Worm (Caenorhabditis elegans) whole organism, young adult: ENCODE results near the gene cdf-1.

Experiments
- B0035.1 ChIP-seq: sonication (generic microtip); optimal IDR thresholded peaks from 2 replicates; lab custom pipeline; 2016; ENCODE audit warnings: missing genetic modification characterization, mild to moderate bottlenecking, missing compliant biosample characterization, missing genotype, missing genetic modification reagents
- C06A6.2 ChIP-seq: fragments of 200-800 bp; sonication (Bioruptor generic); conservative IDR thresholded peaks from 2 replicates; pipeline ENCODE4 v1.3.6; 2022; ENCODE audit warnings: missing genetic modification characterization, missing compliant biosample characterization
- C17E4.6 ChIP-seq: fragments of 200-800 bp; sonication (Bioruptor generic); IDR thresholded peaks from 2 replicates; pipeline ENCODE4 v1.3.6; 2022; ENCODE audit warnings: missing genetic modification reagents, missing genetic modification characterization, missing compliant biosample characterization
- F22D6.2 ChIP-seq: sonication (generic microtip); optimal IDR thresholded peaks from 2 replicates; lab custom pipeline; 2016; ENCODE audit warnings: mild to moderate bottlenecking, missing genetic modification characterization, missing compliant biosample characterization
- F23B12.7 ChIP-seq: sonication (generic microtip); optimal IDR thresholded peaks from 2 replicates; lab custom pipeline; 2017; ENCODE audit warnings: missing genetic modification characterization, mild to moderate bottlenecking, missing compliant biosample characterization, antibody characterized with exemption, moderate library complexity; ENCODE audit not compliant: insufficient read depth
- F37B4.10 ChIP-seq: fragments of 200-800 bp; sonication (Bioruptor generic); IDR thresholded peaks from 2 replicates; pipeline ENCODE4 v1.3.6; 2022; ENCODE audit warnings: missing genetic modification characterization, missing compliant biosample characterization
- F39B2.1 ChIP-seq: fragments of 200-800 bp; sonication (Bioruptor generic); IDR thresholded peaks from 2 replicates; pipeline ENCODE4 v1.3.6; 2022; ENCODE audit warnings: missing genetic modification reagents, missing genetic modification characterization, missing compliant biosample characterization
- F52B5.7 ChIP-seq: sonication (generic microtip); optimal IDR thresholded peaks from 2 replicates; lab custom pipeline; 2016; ENCODE audit warnings: mild to moderate bottlenecking, missing genetic modification characterization, missing compliant biosample characterization
- K11D2.4 ChIP-seq: fragments of 200-800 bp; sonication (Bioruptor generic); IDR thresholded peaks from 2 replicates; pipeline ENCODE4 v1.3.6; 2022; ENCODE audit warnings: missing genetic modification reagents, missing genetic modification characterization, missing compliant biosample characterization
- ZK185.1 ChIP-seq: sonication (generic microtip); optimal IDR thresholded peaks from 2 replicates; lab custom pipeline; 2016; ENCODE audit warnings: mild to moderate bottlenecking, missing genetic modification characterization, missing compliant biosample characterization; ENCODE audit not compliant: poor library complexity, severe bottlenecking
- akir-1 ChIP-seq: fragments of 200-800 bp; sonication (Bioruptor generic); optimal IDR thresholded peaks from 2 replicates; lab custom pipeline; 2018; ENCODE audit warnings: mild to moderate bottlenecking, missing genetic modification characterization, moderate library complexity, missing compliant biosample characterization
- atf-7 ChIP-seq: sonication (generic microtip); optimal IDR thresholded peaks from 2 replicates; lab custom pipeline; 2017; ENCODE audit warnings: mild to moderate bottlenecking, missing genetic modification characterization, missing compliant biosample characterization
- attf-5 ChIP-seq: fragments of 200-800 bp; sonication (Bioruptor generic); optimal IDR thresholded peaks from 2 replicates; lab custom pipeline; 2018; ENCODE audit warnings: mild to moderate bottlenecking, missing genetic modification characterization, missing compliant biosample characterization
- bed-1 ChIP-seq: fragments of 200-800 bp; sonication (Bioruptor generic); IDR thresholded peaks from 2 replicates; pipeline ENCODE4 v1.3.6; 2022; ENCODE audit warnings: missing genetic modification reagents, missing genetic modification characterization, missing compliant biosample characterization
- cebp-1 ChIP-seq, 2 experiments: fragments of 200-800 bp in 1 of 2; sonication (Bioruptor generic) in 1 of 2; sonication (generic microtip) in 1 of 2; IDR thresholded peaks in 1 of 2; optimal IDR thresholded peaks in 1 of 2; 2 replicates each; pipeline versions ENCODE4 v1.3.6 to Lab custom; 2017 to 2022; ENCODE audit warnings: missing compliant biosample characterization in 2 of 2, missing genetic modification characterization in 2 of 2, mild to moderate bottlenecking in 1 of 2, missing genetic modification reagents in 1 of 2, moderate library complexity in 1 of 2
- ceh-27 ChIP-seq: fragments of 200-800 bp; sonication (Bioruptor generic); optimal IDR thresholded peaks from 2 replicates; lab custom pipeline; 2018; ENCODE audit warnings: mild to moderate bottlenecking, missing genetic modification characterization, moderate library complexity, missing compliant biosample characterization
- ceh-40 ChIP-seq: fragments of 200-800 bp; sonication (Bioruptor generic); IDR thresholded peaks from 2 replicates; pipeline ENCODE4 v1.3.6; 2022; ENCODE audit warnings: missing genetic modification characterization, missing compliant biosample characterization
- ceh-91 ChIP-seq: fragments of 200-800 bp; sonication (Bioruptor generic); IDR thresholded peaks from 2 replicates; pipeline ENCODE4 v1.3.6; 2022; ENCODE audit warnings: missing genetic modification reagents, missing genetic modification characterization, missing compliant biosample characterization
- chd-7 ChIP-seq: sonication (generic microtip); optimal IDR thresholded peaks from 2 replicates; lab custom pipeline; 2016; ENCODE audit warnings: mild to moderate bottlenecking, missing genetic modification characterization, moderate library complexity, missing compliant biosample characterization
- dpl-1 ChIP-seq: fragments of 150-350 bp; optimal IDR thresholded peaks from 2 replicates; lab custom pipeline; 2014; ENCODE audit warnings: missing biosample characterization, missing genetic modification reagents, missing genetic modification characterization
- efl-1 ChIP-seq: fragments of 150-350 bp; optimal IDR thresholded peaks from 2 replicates; lab custom pipeline; 2014; ENCODE audit warnings: missing biosample characterization, missing genetic modification reagents, missing genetic modification characterization
- egl-18 ChIP-seq: fragments of 200-800 bp; sonication (Bioruptor generic); IDR thresholded peaks from 2 replicates; pipeline ENCODE4 v1.3.6; 2022; ENCODE audit warnings: missing genetic modification reagents, missing genetic modification characterization, missing compliant biosample characterization
- egl-44 ChIP-seq: fragments of 200-800 bp; sonication (Bioruptor generic); IDR thresholded peaks from 2 replicates; pipeline ENCODE4 v1.3.6; 2022; ENCODE audit warnings: missing genetic modification reagents, missing genetic modification characterization, missing compliant biosample characterization
- ekl-4 ChIP-seq: fragments of 200-800 bp; sonication (Bioruptor generic); IDR thresholded peaks from 2 replicates; pipeline ENCODE4 v1.3.6; 2022; ENCODE audit warnings: missing genetic modification reagents, missing genetic modification characterization, missing compliant biosample characterization
- hlh-12 ChIP-seq: sonication (generic microtip); optimal IDR thresholded peaks from 2 replicates; lab custom pipeline; 2016; ENCODE audit warnings: missing genetic modification characterization, missing compliant biosample characterization
- hlh-26 ChIP-seq: fragments of 200-800 bp; sonication (Bioruptor generic); conservative IDR thresholded peaks from 2 replicates; pipeline ENCODE4 v1.3.6; 2022; ENCODE audit warnings: missing genetic modification reagents, missing genetic modification characterization, missing compliant biosample characterization
- hrde-1 ChIP-seq: sonication (generic microtip); optimal IDR thresholded peaks from 2 replicates; lab custom pipeline; 2016; ENCODE audit warnings: missing genetic modification characterization, mild to moderate bottlenecking, missing compliant biosample characterization, moderate library complexity, missing genotype, missing genetic modification reagents, borderline replicate concordance
- let-607 ChIP-seq, 2 experiments: fragments of 200-800 bp in 1 of 2; sonication (Bioruptor generic) in 1 of 2; sonication (generic microtip) in 1 of 2; optimal IDR thresholded peaks; 2 replicates each; lab custom pipeline; 2016 to 2018; ENCODE audit warnings: mild to moderate bottlenecking in 2 of 2, missing compliant biosample characterization in 2 of 2, missing genetic modification characterization in 2 of 2, moderate library complexity in 2 of 2, missing genotype in 1 of 2
- lin-26 ChIP-seq: fragments of 200-800 bp; sonication (Bioruptor generic); IDR thresholded peaks from 2 replicates; pipeline ENCODE4 v1.3.6; 2022; ENCODE audit warnings: missing genetic modification reagents, missing genetic modification characterization, missing compliant biosample characterization
- lsl-1 ChIP-seq: fragments of 200-800 bp; sonication (Bioruptor generic); optimal IDR thresholded peaks from 2 replicates; lab custom pipeline; 2018; ENCODE audit warnings: mild to moderate bottlenecking, missing genetic modification characterization, moderate library complexity, missing compliant biosample characterization
- madf-10 ChIP-seq: sonication (generic microtip); optimal IDR thresholded peaks from 2 replicates; lab custom pipeline; 2016; ENCODE audit warnings: mild to moderate bottlenecking, missing genetic modification characterization, missing compliant biosample characterization
- madf-3 ChIP-seq: fragments of 200-800 bp; sonication (Bioruptor generic); IDR thresholded peaks from 2 replicates; pipeline ENCODE4 v1.3.6; 2022; ENCODE audit warnings: missing genetic modification reagents, missing genetic modification characterization, missing compliant biosample characterization
- nfyb-1 ChIP-seq: fragments of 200-800 bp; sonication (Bioruptor generic); IDR thresholded peaks from 2 replicates; pipeline ENCODE4 v1.3.6; 2022; ENCODE audit warnings: missing genetic modification reagents, missing genetic modification characterization, missing compliant biosample characterization
- nhr-120 ChIP-seq: fragments of 200-800 bp; sonication (Bioruptor generic); IDR thresholded peaks from 2 replicates; pipeline ENCODE4 v1.3.6; 2022; ENCODE audit warnings: missing genetic modification characterization, missing compliant biosample characterization
- nhr-80 ChIP-seq: sonication (generic microtip); optimal IDR thresholded peaks from 2 replicates; lab custom pipeline; 2016; ENCODE audit warnings: missing genetic modification characterization, missing compliant biosample characterization
- nhr-90 ChIP-seq: sonication (generic microtip); optimal IDR thresholded peaks from 2 replicates; lab custom pipeline; 2016; ENCODE audit warnings: missing genotype, mild to moderate bottlenecking, missing genetic modification characterization, missing compliant biosample characterization
- pha-4 ChIP-seq: fragments of 150-350 bp; sonication (generic microtip); optimal IDR thresholded peaks from 2 replicates; lab custom pipeline; 2014; ENCODE audit warnings: missing biosample characterization, missing genetic modification reagents, missing genetic modification characterization
- sea-2 ChIP-seq: fragments of 200-800 bp; sonication (Bioruptor generic); IDR thresholded peaks from 2 replicates; pipeline ENCODE4 v1.3.6; 2022; ENCODE audit warnings: missing genetic modification characterization, missing compliant biosample characterization
- snpc-1.3 ChIP-seq: sonication (generic microtip); optimal IDR thresholded peaks from 2 replicates; lab custom pipeline; 2017; ENCODE audit warnings: missing genetic modification characterization, mild to moderate bottlenecking, missing compliant biosample characterization, antibody characterized with exemption, moderate library complexity, missing genotype, missing genetic modification reagents; ENCODE audit not compliant: insufficient read depth
- tbp1 ChIP-seq: fragments of 200-800 bp; sonication (Bioruptor generic); optimal IDR thresholded peaks from 2 replicates; lab custom pipeline; 2018; ENCODE audit warnings: mild to moderate bottlenecking, missing genetic modification characterization, missing compliant biosample characterization
- tlf-1 ChIP-seq: fragments of 200-800 bp; sonication (Bioruptor generic); optimal IDR thresholded peaks from 2 replicates; lab custom pipeline; 2018; ENCODE audit warnings: mild to moderate bottlenecking, missing genetic modification characterization, missing compliant biosample characterization
- unc-62 ChIP-seq: fragments of 150-350 bp; optimal IDR thresholded peaks from 2 replicates; lab custom pipeline; 2014; ENCODE audit warnings: missing biosample characterization, missing genetic modification reagents, missing genetic modification characterization
- xnd-1 ChIP-seq: sonication (generic microtip); optimal IDR thresholded peaks from 2 replicates; lab custom pipeline; 2016; ENCODE audit warnings: missing genotype, missing genetic modification reagents, missing genetic modification characterization, missing compliant biosample characterization
- zfh-2 ChIP-seq: fragments of 200-800 bp; sonication (Bioruptor generic); conservative IDR thresholded peaks from 2 replicates; pipeline ENCODE4 v1.3.6; 2022; ENCODE audit warnings: missing genetic modification reagents, missing genetic modification characterization, missing compliant biosample characterization
- ztf-18 ChIP-seq: sonication (generic microtip); optimal IDR thresholded peaks from 2 replicates; lab custom pipeline; 2016; ENCODE audit warnings: missing genotype, mild to moderate bottlenecking, missing genetic modification characterization, missing compliant biosample characterization
- ztf-22 ChIP-seq: fragments of 200-800 bp; sonication (Bioruptor generic); optimal IDR thresholded peaks from 2 replicates; lab custom pipeline; 2018; ENCODE audit warnings: mild to moderate bottlenecking, missing genetic modification characterization, moderate library complexity, missing compliant biosample characterization
- ztf-28 ChIP-seq: fragments of 200-800 bp; sonication (Bioruptor generic); IDR thresholded peaks from 2 replicates; pipeline ENCODE4 v1.3.6; 2022; ENCODE audit warnings: missing genetic modification reagents, missing genetic modification characterization, missing compliant biosample characterization
- ztf-3 ChIP-seq: fragments of 200-800 bp; sonication (Bioruptor generic); optimal IDR thresholded peaks from 2 replicates; lab custom pipeline; 2018; ENCODE audit warnings: mild to moderate bottlenecking, missing genetic modification characterization, missing compliant biosample characterization

Gene cdf-1

DNA sequence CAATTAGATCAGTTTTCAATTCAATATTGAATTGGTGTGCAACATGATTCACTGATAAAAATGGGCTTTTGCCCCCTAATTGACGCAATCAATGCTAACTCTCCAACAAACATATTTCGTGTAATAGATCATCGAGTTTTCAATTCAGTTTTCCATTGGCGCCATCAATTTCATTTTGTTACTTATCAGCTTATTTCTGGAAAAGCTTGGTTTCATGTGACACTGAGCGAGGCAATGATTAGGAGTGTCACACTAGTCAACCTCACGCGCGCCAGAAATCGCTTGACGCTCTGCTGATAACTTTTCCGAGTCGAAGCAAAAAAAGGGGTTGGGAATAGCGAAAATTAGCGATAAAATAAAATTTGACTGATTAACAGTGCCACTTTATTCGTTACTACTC lies 13.6 kb upstream of the cdf-1 start, which contains the start of gene ets-4:
TSS of gene ets-4 (plus strand) at position 347 of the 400 bp plus-strand sequence.
- no peak for TF ChIP-seq B0035.1 (tag; lab: Kevin White, UChicago)
- TF ChIP-seq let-607 (tag; optimal IDR thresholded peaks at IDR 0.05; lab: Kevin White, UChicago) = peak; percentile 79 to 80
- no peak for TF ChIP-seq dpl-1 (GFP tag; lab: Kevin White, UChicago)
- TF ChIP-seq ekl-4 = no peak
- TF ChIP-seq unc-62 (GFP tag; lab: Kevin White, UChicago) = peak; percentile 70
- no peak for TF ChIP-seq ceh-91 (GFP tag; lab: Robert Waterston, UW)
- TF ChIP-seq hlh-26 (GFP tag; lab: Robert Waterston, UW) = no peak
- no peak for TF ChIP-seq F52B5.7 (tag; lab: Kevin White, UChicago)
- TF ChIP-seq F37B4.10 (GFP tag; lab: Robert Waterston, UW) = 0 out of 2 replicates have a peak, but pooled peaks have one; percentile 18
- no peak for TF ChIP-seq C17E4.6 (GFP tag; lab: Robert Waterston, UW)
- no peak for TF ChIP-seq madf-10 (tag; lab: Kevin White, UChicago)
- TF ChIP-seq ztf-3 (GFP tag; lab: Kevin White, UChicago) = no peak
- no peak for TF ChIP-seq C06A6.2 (GFP tag; lab: Robert Waterston, UW)
- TF ChIP-seq chd-7 = no peak
- TF ChIP-seq F39B2.1 (GFP tag; lab: Robert Waterston, UW) = no peak
- no peak for TF ChIP-seq ceh-40 (GFP tag; lab: Robert Waterston, UW)
- no peak for TF ChIP-seq F22D6.2 (tag; lab: Kevin White, UChicago)
- no peak for TF ChIP-seq attf-5
- no peak for TF ChIP-seq atf-7 (tag; lab: Kevin White, UChicago)
- no peak for TF ChIP-seq akir-1 (GFP tag; lab: Kevin White, UChicago)
- TF ChIP-seq ztf-22 (GFP tag; lab: Kevin White, UChicago) = peak; percentile 41
- TF ChIP-seq sea-2 (GFP tag; lab: Robert Waterston, UW) = no peak
- TF ChIP-seq tlf-1 (GFP tag; lab: Kevin White, UChicago) = peak; percentile 47
- TF ChIP-seq F23B12.7 (tag; lab: Kevin White, UChicago) = no peak
- no peak for TF ChIP-seq nfyb-1 (GFP tag; lab: Robert Waterston, UW)
- no peak for TF ChIP-seq madf-3 (GFP tag; lab: Robert Waterston, UW)
- peak; percentile 96 for TF ChIP-seq nhr-80 (tag; lab: Kevin White, UChicago)
- no peak for TF ChIP-seq lsl-1
- TF ChIP-seq nhr-90 (tag; lab: Kevin White, UChicago) = peak; percentile 22
- no peak for TF ChIP-seq ceh-27 (GFP tag; lab: Kevin White, UChicago)
- no peak for TF ChIP-seq bed-1 (GFP tag; lab: Robert Waterston, UW)
- no peak for TF ChIP-seq hrde-1 (tag; lab: Kevin White, UChicago)
- no peak for TF ChIP-seq xnd-1 (tag; lab: Kevin White, UChicago)
- TF ChIP-seq egl-18 = no peak
- no peak for TF ChIP-seq nhr-120 (GFP tag; lab: Robert Waterston, UW)
- no peak for TF ChIP-seq ztf-18 (tag; lab: Kevin White, UChicago)
- no peak for TF ChIP-seq zfh-2 (GFP tag; lab: Robert Waterston, UW)
- TF ChIP-seq snpc-1.3 (tag; lab: Kevin White, UChicago) = no peak
- no peak for TF ChIP-seq ztf-28 (GFP tag; lab: Robert Waterston, UW)
- TF ChIP-seq ZK185.1 = no peak
- peak; percentile 18; the same call in 1 of the 2 replicates for TF ChIP-seq cebp-1 (GFP tag; IDR thresholded peaks at IDR 0.05; lab: Robert Waterston, UW)
- TF ChIP-seq cebp-1 (tag; optimal IDR thresholded peaks at IDR 0.05; lab: Kevin White, UChicago) = peak; percentile 62
- TF ChIP-seq pha-4 = no peak
- TF ChIP-seq tbp1 (GFP tag; lab: Kevin White, UChicago) = peak; percentile 5
- TF ChIP-seq K11D2.4 (GFP tag; lab: Robert Waterston, UW) = no peak
- 0 out of 2 replicates have a peak, but pooled peaks have one; percentile 34 for TF ChIP-seq egl-44 (GFP tag; lab: Robert Waterston, UW)
- no peak for TF ChIP-seq efl-1 (GFP tag; lab: Kevin White, UChicago)
- TF ChIP-seq lin-26 = no peak
- TF ChIP-seq hlh-12 (tag; lab: Kevin White, UChicago) = no peak
